Fruit fly (Drosophila melanogaster): ENCODE data around the gene Or98b.

The Or98b gene

DNA sequence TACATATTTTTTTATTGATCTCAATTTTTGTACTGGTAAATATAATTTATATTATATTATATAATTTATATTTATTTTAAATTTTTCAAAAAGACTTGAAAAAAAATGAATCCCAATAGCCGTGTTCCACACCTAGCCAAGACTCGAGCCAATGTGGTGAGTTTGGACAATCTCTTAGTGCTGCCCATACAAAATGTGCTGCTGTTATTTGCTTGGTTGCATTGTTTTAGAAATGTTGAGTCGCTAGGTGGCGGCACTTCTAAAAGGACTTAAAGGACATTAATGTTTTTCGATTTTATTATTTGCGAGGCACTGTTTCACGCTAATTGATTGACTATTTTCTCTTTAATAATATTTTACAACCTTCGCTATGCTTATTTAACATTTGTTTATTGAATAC, 6.8 kb upstream of the Or98b start (continued):
- TF ChIP-seq D19B (GFP tag; optimal IDR thresholded peaks at IDR 0.05): no peak
- TF ChIP-seq repo (GFP tag; optimal IDR thresholded peaks at IDR 0.05): no peak
- no peak for TF ChIP-seq oc (tag; optimal IDR thresholded peaks at IDR 0.05)
- TF ChIP-seq br (optimal IDR thresholded peaks at IDR 0.05): no peak
- TF ChIP-seq CG4404 (GFP tag; IDR thresholded peaks at IDR 0.05): no peak
- TF ChIP-seq CG34224 (GFP tag; IDR thresholded peaks at IDR 0.05; ENCODE audit: partially characterized antibody): no peak
- no peak for TF ChIP-seq h (optimal IDR thresholded peaks at IDR 0.05)
- no peak for TF ChIP-seq CG15601 (tag; optimal IDR thresholded peaks at IDR 0.05)
- no peak for TF ChIP-seq CG7928 (GFP tag; optimal IDR thresholded peaks at IDR 0.05)
- TF ChIP-seq Mrtf (GFP tag; IDR thresholded peaks at IDR 0.05): no peak
- TF ChIP-seq E2f2 (GFP tag; IDR thresholded peaks at IDR 0.05): peak; percentile 14; the same call in 1 of the 2 replicates
- no peak for TF ChIP-seq gsb-n (tag; optimal IDR thresholded peaks at IDR 0.05)
- no peak for TF ChIP-seq vvl (GFP tag; IDR thresholded peaks at IDR 0.05)
- peak; percentile 42 for TF ChIP-seq CoRest (tag; optimal IDR thresholded peaks at IDR 0.05)
- TF ChIP-seq gce (GFP tag; IDR thresholded peaks at IDR 0.05): no peak
- no peak for TF ChIP-seq cad (GFP tag; optimal IDR thresholded peaks at IDR 0.05)
- no peak for TF ChIP-seq Dbx (GFP tag; IDR thresholded peaks at IDR 0.05)
- peak; percentile 68 for TF ChIP-seq sens (GFP tag)
- no peak for TF ChIP-seq Neu2 (GFP tag; optimal IDR thresholded peaks at IDR 0.05; ENCODE audit: borderline replicate concordance)
- TF ChIP-seq z (GFP tag; IDR thresholded peaks at IDR 0.05): no peak
- TF ChIP-seq CG42726 (GFP tag; IDR thresholded peaks at IDR 0.05; ENCODE audit: partially characterized antibody): peak; percentile 28; the same call in 1 of the 2 replicates
- no peak for TF ChIP-seq CG17359 (tag; optimal IDR thresholded peaks at IDR 0.05)
- no peak for TF ChIP-seq dysf (GFP tag; IDR thresholded peaks at IDR 0.05)
- no peak for TF ChIP-seq Bdp1 (GFP tag; optimal IDR thresholded peaks at IDR 0.05)
- TF ChIP-seq tio (GFP tag; optimal IDR thresholded peaks at IDR 0.05): no peak
- no peak for TF ChIP-seq CG1529 (GFP tag; optimal IDR thresholded peaks at IDR 0.05)
- peak in 1 of 2 experiments; percentile 5 for TF ChIP-seq chif (GFP tag; optimal IDR thresholded peaks at IDR 0.05)
- peak; percentile 97 for TF ChIP-seq stwl (tag; optimal IDR thresholded peaks at IDR 0.05)
- TF ChIP-seq TFAM (GFP tag; optimal IDR thresholded peaks at IDR 0.05): no peak
- peak; percentile 13 for TF ChIP-seq Xbp1 (GFP tag; optimal IDR thresholded peaks at IDR 0.05)
- TF ChIP-seq fd102C (GFP tag; optimal IDR thresholded peaks at IDR 0.05): no peak
- TF ChIP-seq CG10209 (GFP tag; optimal IDR thresholded peaks at IDR 0.05): no peak
- TF ChIP-seq fd64A (GFP tag; optimal IDR thresholded peaks at IDR 0.05): no peak
- no peak for TF ChIP-seq ap (GFP tag; IDR thresholded peaks at IDR 0.05)
- peak; percentile 15 for TF ChIP-seq zen (tag; optimal IDR thresholded peaks at IDR 0.05)
- no peak for TF ChIP-seq crc (GFP tag; optimal IDR thresholded peaks at IDR 0.05)
- TF ChIP-seq CG11504 (tag; optimal IDR thresholded peaks at IDR 0.05): peak; percentile 54
- TF ChIP-seq Dref (GFP tag; IDR thresholded peaks at IDR 0.05): no peak
- TF ChIP-seq ATbp (GFP tag; optimal IDR thresholded peaks at IDR 0.05): no peak
- peak; percentile 27 for TF ChIP-seq CG17829 (tag; optimal IDR thresholded peaks at IDR 0.05)
- peak; percentile 32 for TF ChIP-seq CG8388 (GFP tag; optimal IDR thresholded peaks at IDR 0.05)
- TF ChIP-seq CG10366 (GFP tag; IDR thresholded peaks at IDR 0.05): no peak
- TF ChIP-seq insv (GFP tag; optimal IDR thresholded peaks at IDR 0.05): peak in 1 of 2 experiments; percentile 51
- no peak for TF ChIP-seq CG3163 (GFP tag; optimal IDR thresholded peaks at IDR 0.05)
- TF ChIP-seq CG31441 (GFP tag; IDR thresholded peaks at IDR 0.05): no peak
- TF ChIP-seq CG18476 (GFP tag; optimal IDR thresholded peaks at IDR 0.05): no peak
- TF ChIP-seq knrl (GFP tag; IDR thresholded peaks at IDR 0.05; ENCODE audit: partially characterized antibody): peak; percentile 48; the same call in 2 of the 3 replicates
- TF ChIP-seq CG3407 (GFP tag; optimal IDR thresholded peaks at IDR 0.05): no peak
- no peak for TF ChIP-seq CG14965 (GFP tag; optimal IDR thresholded peaks at IDR 0.05; ENCODE audit: borderline replicate concordance)
- TF ChIP-seq trem (tag; optimal IDR thresholded peaks at IDR 0.05): peak; percentile 60
- no peak for TF ChIP-seq CG3995 (GFP tag; optimal IDR thresholded peaks at IDR 0.05)
- TF ChIP-seq CG4424 (GFP tag; optimal IDR thresholded peaks at IDR 0.05): peak; percentile 28
